Worm (Caenorhabditis elegans) whole organism, late embryonic: ENCODE measurements around the gene Y46G5A.20.

Experiments
- ama-1 ChIP-seq: fragments of 150-350 bp; optimal IDR thresholded peaks from 2 replicates; lab custom pipeline; 2014
- ceh-31 ChIP-seq: sonication (generic microtip); optimal IDR thresholded peaks from 2 replicates; lab custom pipeline; 2016; ENCODE audit warnings: missing genetic modification characterization, missing compliant biosample characterization
- fax-1 ChIP-seq: sonication (generic microtip); optimal IDR thresholded peaks from 2 replicates; lab custom pipeline; 2016; ENCODE audit warnings: missing genotype, missing genetic modification characterization, missing compliant biosample characterization
- nhr-11 ChIP-seq: fragments of 150-350 bp; optimal IDR thresholded peaks from 2 replicates; lab custom pipeline; 2014; ENCODE audit warnings: missing biosample characterization, missing genetic modification characterization
- nhr-232 ChIP-seq: sonication (generic microtip); optimal IDR thresholded peaks from 2 replicates; lab custom pipeline; 2016; ENCODE audit warnings: missing genetic modification characterization, missing compliant biosample characterization
- pat-9 ChIP-seq: fragments of 200-800 bp; sonication (Bioruptor generic); optimal IDR thresholded peaks from 2 replicates; lab custom pipeline; 2018; ENCODE audit warnings: mild to moderate bottlenecking, missing genetic modification characterization, moderate library complexity, missing compliant biosample characterization
- pqm-1 ChIP-seq: sonication (generic microtip); optimal IDR thresholded peaks from 2 replicates; lab custom pipeline; 2016; ENCODE audit warnings: missing genetic modification characterization, missing compliant biosample characterization
- unc-42 ChIP-seq: sonication (generic microtip); optimal IDR thresholded peaks from 2 replicates; lab custom pipeline; 2016; ENCODE audit warnings: missing genotype, missing genetic modification characterization, missing compliant biosample characterization

ce11 chrII:12826752-12827151 is 15.9 kb downstream of the Y46G5A.20 start, which contains the start of gene Y46G5A.38:
- TF ChIP-seq nhr-11 (no peak), ama-1 (no peak), pqm-1 (tag; lab: Kevin White, UChicago) (no peak), unc-42 (tag; lab: Kevin White, UChicago) (no peak), pat-9 (tag; lab: Kevin White, UChicago) (no peak), nhr-232 (tag; lab: Kevin White, UChicago) (no peak), fax-1 (tag; lab: Kevin White, UChicago) (no peak), ceh-31 (tag; lab: Kevin White, UChicago) (no peak)
